Fruit fly (Drosophila melanogaster): ENCODE data around the gene wkd.

Gene wkd

dm6 chr3R:11618879-11619278, 37.5 kb downstream of the wkd start (continued):
- no peak for TF ChIP-seq Atf3 (GFP tag; optimal IDR thresholded peaks at IDR 0.05)
- no peak for TF ChIP-seq Dfd (GFP tag; optimal IDR thresholded peaks at IDR 0.05)
- TF ChIP-seq grau (tag; optimal IDR thresholded peaks at IDR 0.05) = no peak
- TF ChIP-seq CG17186 (GFP tag; optimal IDR thresholded peaks at IDR 0.05) = no peak
- no peak for TF ChIP-seq CG17612 (GFP tag; IDR thresholded peaks at IDR 0.05)
- TF ChIP-seq tgo (GFP tag; IDR thresholded peaks at IDR 0.05) = no peak
- TF ChIP-seq CG4820 (GFP tag; optimal IDR thresholded peaks at IDR 0.05) = no peak
- TF ChIP-seq ttk (GFP tag; IDR thresholded peaks at IDR 0.05) = no peak
- no peak for TF ChIP-seq Awh (GFP tag; IDR thresholded peaks at IDR 0.05)
- no peak for TF ChIP-seq sob (GFP tag; IDR thresholded peaks at IDR 0.05)
- no peak for TF ChIP-seq CG34376 (GFP tag; optimal IDR thresholded peaks at IDR 0.05)
- TF ChIP-seq CG6791 (GFP tag; IDR thresholded peaks at IDR 0.05; ENCODE audit: partially characterized antibody) = peak; percentile 43; the same call in 1 of the 3 replicates
- peak; percentile 40 for TF ChIP-seq twi (tag; optimal IDR thresholded peaks at IDR 0.05)
- 0 out of 2 replicates have a peak, but pooled peaks have one; percentile 10 for TF ChIP-seq Xrp1 (GFP tag; IDR thresholded peaks at IDR 0.05)
- TF ChIP-seq Dbx (GFP tag; IDR thresholded peaks at IDR 0.05) = no peak
- 0 out of 2 replicates have a peak, but pooled peaks have one; percentile 9 for TF ChIP-seq Drgx (GFP tag; IDR thresholded peaks at IDR 0.05)
- TF ChIP-seq org-1 (GFP tag; optimal IDR thresholded peaks at IDR 0.05) = no peak
- no peak for TF ChIP-seq Dad (GFP tag; optimal IDR thresholded peaks at IDR 0.05)
- no peak for TF ChIP-seq CG17361 (GFP tag; IDR thresholded peaks at IDR 0.05)
- TF ChIP-seq HHEX (GFP tag; optimal IDR thresholded peaks at IDR 0.05) = no peak
- no peak for TF ChIP-seq inv (GFP tag; IDR thresholded peaks at IDR 0.05; ENCODE audit: partially characterized antibody)
- TF ChIP-seq slp2 (GFP tag; optimal IDR thresholded peaks at IDR 0.05) = no peak
- no peak for TF ChIP-seq CG11723 (GFP tag; optimal IDR thresholded peaks at IDR 0.05)
- TF ChIP-seq CG16813 (GFP tag; IDR thresholded peaks at IDR 0.05; ENCODE audit: partially characterized antibody) = 0 out of 3 replicates have a peak, but pooled peaks have one; percentile 41
- TF ChIP-seq MBD-R2 (GFP tag; IDR thresholded peaks at IDR 0.05) = no peak
- no peak for TF ChIP-seq scrt (GFP tag; optimal IDR thresholded peaks at IDR 0.05)
- no peak for TF ChIP-seq HLHmδ (GFP tag; optimal IDR thresholded peaks at IDR 0.05)
- peak; percentile 75 for TF ChIP-seq sens (GFP tag)
- no peak for TF ChIP-seq CG13624 (GFP tag; optimal IDR thresholded peaks at IDR 0.05)
- no peak for TF ChIP-seq CG16779 (GFP tag; IDR thresholded peaks at IDR 0.05)
- TF ChIP-seq zfh1 (GFP tag; IDR thresholded peaks at IDR 0.05) = peak; percentile 28; the same call in 1 of the 3 replicates
- no peak for TF ChIP-seq ken (GFP tag; IDR thresholded peaks at IDR 0.05)
- TF ChIP-seq zfh2 (GFP tag; optimal IDR thresholded peaks at IDR 0.05) = no peak
- TF ChIP-seq CG7786 (GFP tag; optimal IDR thresholded peaks at IDR 0.05) = no peak
- no peak for TF ChIP-seq CG12659 (GFP tag; optimal IDR thresholded peaks at IDR 0.05)
- TF ChIP-seq ssp (GFP tag; IDR thresholded peaks at IDR 0.05) = no peak
- no peak for TF ChIP-seq trh (GFP tag; optimal IDR thresholded peaks at IDR 0.05)
- TF ChIP-seq Med (GFP tag) = peak; percentile 56
- no peak for TF ChIP-seq ham (GFP tag; IDR thresholded peaks at IDR 0.05)
- no peak for TF ChIP-seq gcm (GFP tag; optimal IDR thresholded peaks at IDR 0.05)
- TF ChIP-seq pfk (GFP tag; optimal IDR thresholded peaks at IDR 0.05) = no peak
- TF ChIP-seq unpg (GFP tag; optimal IDR thresholded peaks at IDR 0.05) = no peak
- TF ChIP-seq Nf-YB (GFP tag; optimal IDR thresholded peaks at IDR 0.05) = no peak
- TF ChIP-seq NFAT (GFP tag; IDR thresholded peaks at IDR 0.05) = no peak
- TF ChIP-seq fu2 (GFP tag; optimal IDR thresholded peaks at IDR 0.05) = no peak
- TF ChIP-seq CG7556 (GFP tag; optimal IDR thresholded peaks at IDR 0.05) = no peak
- no peak for TF ChIP-seq CG13424 (tag; optimal IDR thresholded peaks at IDR 0.05)
- no peak for TF ChIP-seq CG2129 (GFP tag; IDR thresholded peaks at IDR 0.05; ENCODE audit: partially characterized antibody)
- no peak for TF ChIP-seq CG13123 (GFP tag; optimal IDR thresholded peaks at IDR 0.05)
- no peak for TF ChIP-seq Oaz (GFP tag; IDR thresholded peaks at IDR 0.05)
- no peak for TF ChIP-seq B-H2 (GFP tag; optimal IDR thresholded peaks at IDR 0.05)

Measured in whole organism, embryonic.